Fruit fly (Drosophila melanogaster) whole organism, embryonic: ENCODE measurements around the gene spd-2.
A peak's percentile ranks its signal among the peaks of the same experiment; 100 is the strongest.

Source experiments
- Bteb2 ChIP-seq: fragments of 200-800 bp; sonication (Bioruptor generic); optimal IDR thresholded peaks from 2 replicates; lab custom pipeline; 2016; ENCODE audit warnings: missing biosample characterization, missing genetic modification characterization
- CG10209 ChIP-seq: fragments of 200-800 bp; sonication (Bioruptor generic); optimal IDR thresholded peaks from 3 replicates; lab custom pipeline; 2017; ENCODE audit warnings: missing biosample characterization, mild to moderate bottlenecking, missing genetic modification characterization, missing genetic modification reagents
- CG10979 ChIP-seq: fragments of 200-800 bp; sonication (Bioruptor generic); optimal IDR thresholded peaks from 2 replicates; lab custom pipeline; 2018; ENCODE audit warnings: missing biosample characterization, mild to moderate bottlenecking, missing genetic modification characterization, moderate library complexity
- CG12744 ChIP-seq: fragments of 200-800 bp; sonication (Bioruptor generic); optimal IDR thresholded peaks from 2 replicates; lab custom pipeline; 2016; ENCODE audit warnings: missing biosample characterization, missing genetic modification characterization
- CG14441 ChIP-seq: fragments of 200-800 bp; sonication (Bioruptor generic); IDR thresholded peaks from 2 replicates; pipeline ENCODE4 v1.3.6; 2022; ENCODE audit warnings: missing biosample characterization, missing genetic modification characterization
- CG15269 ChIP-seq: fragments of 200-800 bp; sonication (Bioruptor generic); optimal IDR thresholded peaks from 2 replicates; lab custom pipeline; 2018; ENCODE audit warnings: missing biosample characterization, mild to moderate bottlenecking, missing genetic modification characterization, moderate library complexity
- CG15479 ChIP-seq: fragments of 200-800 bp; sonication (Bioruptor generic); optimal IDR thresholded peaks from 3 replicates; lab custom pipeline; 2019; ENCODE audit warnings: missing biosample characterization, mild to moderate bottlenecking, missing genetic modification characterization, moderate library complexity
- CG17186 ChIP-seq: fragments of 200-800 bp; sonication (Bioruptor generic); optimal IDR thresholded peaks from 3 replicates; lab custom pipeline; 2017; ENCODE audit warnings: missing biosample characterization, missing genetic modification reagents, missing genetic modification characterization
- CG17328 ChIP-seq: fragments of 200-800 bp; sonication (Bioruptor generic); IDR thresholded peaks from 2 replicates; pipeline ENCODE4 v1.3.6; 2022; ENCODE audit warnings: missing biosample characterization, missing genetic modification characterization
- CG17361 ChIP-seq: fragments of 200-800 bp; sonication (Bioruptor generic); IDR thresholded peaks from 3 replicates; pipeline ENCODE4 v1.3.6; 2022; ENCODE audit warnings: missing biosample characterization, missing genetic modification characterization
- CG18619 ChIP-seq: fragments of 200-800 bp; sonication (Bioruptor generic); optimal IDR thresholded peaks from 3 replicates; lab custom pipeline; 2017; ENCODE audit warnings: missing biosample characterization, mild to moderate bottlenecking, missing genetic modification characterization
- CG2889 ChIP-seq: fragments of 200-800 bp; sonication (Bioruptor generic); IDR thresholded peaks from 3 replicates; pipeline ENCODE4 v1.3.6; 2022; ENCODE audit warnings: missing biosample characterization, missing genetic modification characterization
- CG3838 ChIP-seq: fragments of 200-800 bp; sonication (Bioruptor generic); optimal IDR thresholded peaks from 3 replicates; lab custom pipeline; 2016; ENCODE audit warnings: missing biosample characterization, missing genetic modification characterization
- CG4854 ChIP-seq: fragments of 200-800 bp; sonication (Bioruptor generic); optimal IDR thresholded peaks from 2 replicates; lab custom pipeline; 2016; ENCODE audit warnings: missing biosample characterization, missing genetic modification characterization, inconsistent platforms
- CG6175 ChIP-seq: fragments of 200-800 bp; sonication (Bioruptor generic); IDR thresholded peaks from 3 replicates; pipeline ENCODE4 v1.3.6; 2022; ENCODE audit warnings: missing biosample characterization, missing genetic modification characterization
- CG7372 ChIP-seq: fragments of 200-800 bp; sonication (Bioruptor generic); IDR thresholded peaks from 2 replicates; pipeline ENCODE4 v1.3.6; 2022; ENCODE audit warnings: missing biosample characterization, missing genetic modification characterization
- CG7556 ChIP-seq: fragments of 200-800 bp; sonication (Bioruptor generic); optimal IDR thresholded peaks from 2 replicates; lab custom pipeline; 2017; ENCODE audit warnings: missing biosample characterization, mild to moderate bottlenecking, missing genetic modification characterization
- CG7987 ChIP-seq: fragments of 200-800 bp; sonication (Bioruptor generic); optimal IDR thresholded peaks from 2 replicates; lab custom pipeline; 2018; ENCODE audit warnings: missing biosample characterization, mild to moderate bottlenecking, missing genetic modification characterization, moderate library complexity
- CG8944 ChIP-seq: fragments of 200-800 bp; sonication (Bioruptor generic); optimal IDR thresholded peaks from 3 replicates; lab custom pipeline; 2016; ENCODE audit warnings: missing biosample characterization, missing genetic modification characterization
- CG9437 ChIP-seq: fragments of 200-800 bp; sonication (Bioruptor generic); optimal IDR thresholded peaks from 2 replicates; lab custom pipeline; 2018; ENCODE audit warnings: missing biosample characterization, mild to moderate bottlenecking, missing genetic modification characterization
- CkIIα-i1 ChIP-seq: fragments of 200-800 bp; sonication (Bioruptor generic); IDR thresholded peaks from 2 replicates; pipeline ENCODE4 v1.3.6; 2022; ENCODE audit warnings: missing biosample characterization, missing genetic modification characterization
- D19A ChIP-seq: fragments of 200-800 bp; optimal IDR thresholded peaks from 3 replicates; lab custom pipeline; 2019; ENCODE audit warnings: missing biosample characterization, mild to moderate bottlenecking, missing genetic modification characterization, moderate library complexity
- Dfd ChIP-seq, 2 experiments: fragments of >200 bp; optimal IDR thresholded peaks; 2 replicates each; lab custom pipeline; 2017; ENCODE audit warnings: missing biosample characterization in 2 of 2, missing genetic modification characterization in 2 of 2
- Dll ChIP-seq: fragments of 200-800 bp; sonication (Bioruptor generic); IDR thresholded peaks from 4 replicates; pipeline ENCODE4 v1.3.6; 2022; ENCODE audit warnings: missing biosample characterization, missing genetic modification characterization; ENCODE audit not compliant: partially characterized antibody
- Dref ChIP-seq: fragments of 200-800 bp; sonication (Bioruptor generic); IDR thresholded peaks from 2 replicates; pipeline ENCODE4 v1.3.6; 2022; ENCODE audit warnings: missing biosample characterization, missing genetic modification characterization
- Drgx ChIP-seq: fragments of 200-800 bp; sonication (Bioruptor generic); IDR thresholded peaks from 2 replicates; pipeline ENCODE4 v1.3.6; 2022; ENCODE audit warnings: missing biosample characterization, missing genetic modification characterization
- GATAe ChIP-seq: fragments of 200-800 bp; sonication (Bioruptor generic); conservative IDR thresholded peaks from 2 replicates; pipeline ENCODE4 v1.3.6; 2022; ENCODE audit warnings: missing biosample characterization, missing genetic modification characterization
- Myb ChIP-seq: fragments of 200-800 bp; sonication (Bioruptor generic); optimal IDR thresholded peaks from 2 replicates; lab custom pipeline; 2016; ENCODE audit warnings: missing biosample characterization, missing genetic modification characterization
- Pdp1 ChIP-seq, 2 experiments: fragments of 200-800 bp; sonication (Bioruptor generic); optimal IDR thresholded peaks; 3 replicates each; lab custom pipeline; 2016; ENCODE audit warnings: missing biosample characterization in 2 of 2, missing genetic modification characterization in 2 of 2, mild to moderate bottlenecking in 1 of 2, moderate library complexity in 1 of 2
- Rx ChIP-seq: fragments of 200-800 bp; sonication (Bioruptor generic); IDR thresholded peaks from 2 replicates; pipeline ENCODE4 v1.3.6; 2022; ENCODE audit warnings: missing biosample characterization, missing genetic modification characterization
- Sin3A ChIP-seq: fragments of >200 bp; optimal IDR thresholded peaks from 2 replicates; lab custom pipeline; 2018
- Six4 ChIP-seq: fragments of 200-800 bp; sonication (Bioruptor generic); optimal IDR thresholded peaks from 2 replicates; lab custom pipeline; 2016; ENCODE audit warnings: missing biosample characterization, missing genetic modification characterization
- Trl ChIP-seq, 3 experiments: fragments of >200 bp in 2 of 3; fragments of 200-800 bp in 1 of 3; sonication (Bioruptor generic) in 1 of 3; optimal IDR thresholded peaks; 2 replicates in 1 of 3; 3 replicates in 2 of 3; lab custom pipeline; 2016 to 2017; ENCODE audit warnings: missing biosample characterization in 1 of 3, missing genetic modification characterization in 1 of 3
- Vsx1 ChIP-seq: fragments of 200-800 bp; sonication (Bioruptor generic); optimal IDR thresholded peaks from 2 replicates; lab custom pipeline; 2017; ENCODE audit warnings: missing biosample characterization, mild to moderate bottlenecking, missing genetic modification characterization, missing genetic modification reagents
- ase ChIP-seq: fragments of 200-800 bp; sonication (Bioruptor generic); IDR thresholded peaks from 3 replicates; pipeline ENCODE4 v1.3.6; 2022; ENCODE audit warnings: missing biosample characterization, missing genetic modification characterization
- cas ChIP-seq: fragments of 200-800 bp; sonication (Bioruptor generic); IDR thresholded peaks from 2 replicates; pipeline ENCODE4 v1.3.6; 2022; ENCODE audit warnings: missing biosample characterization, missing genetic modification characterization
- crp ChIP-seq, 2 experiments: fragments of 200-800 bp; sonication (Bioruptor generic); optimal IDR thresholded peaks; 2 replicates in 1 of 2; 3 replicates in 1 of 2; lab custom pipeline; 2017; ENCODE audit warnings: missing biosample characterization in 2 of 2, missing genetic modification characterization in 2 of 2, mild to moderate bottlenecking in 1 of 2, moderate library complexity in 1 of 2
- cwo ChIP-seq: fragments of 200-800 bp; sonication (Bioruptor generic); optimal IDR thresholded peaks from 3 replicates; lab custom pipeline; 2017; ENCODE audit warnings: missing biosample characterization, missing genetic modification characterization, mild to moderate bottlenecking, moderate library complexity, missing genetic modification reagents
- fd3F ChIP-seq: fragments of 200-800 bp; sonication (Bioruptor generic); optimal IDR thresholded peaks from 2 replicates; lab custom pipeline; 2018; ENCODE audit warnings: missing biosample characterization, mild to moderate bottlenecking, missing genetic modification characterization, moderate library complexity
- gt ChIP-seq: fragments of 200-800 bp; sonication (Bioruptor generic); IDR thresholded peaks from 2 replicates; pipeline ENCODE4 v1.3.6; 2022; ENCODE audit warnings: missing biosample characterization, missing genetic modification characterization
- lbe ChIP-seq: fragments of 200-800 bp; sonication (Bioruptor generic); optimal IDR thresholded peaks from 2 replicates; lab custom pipeline; 2016; ENCODE audit warnings: missing biosample characterization, mild to moderate bottlenecking, missing genetic modification characterization
- lola ChIP-seq, 3 experiments: fragments of >200 bp in 2 of 3; fragments of 200-800 bp in 1 of 3; sonication (Bioruptor generic) in 1 of 3; optimal IDR thresholded peaks; 2 replicates each; lab custom pipeline; 2017 to 2019; ENCODE audit warnings: missing biosample characterization in 3 of 3, missing genetic modification characterization in 3 of 3, mild to moderate bottlenecking in 1 of 3, moderate library complexity in 1 of 3
- pho ChIP-seq: fragments of 200-800 bp; sonication (Bioruptor generic); optimal IDR thresholded peaks from 2 replicates; lab custom pipeline; 2016; ENCODE audit warnings: missing biosample characterization, missing genetic modification characterization
- pros ChIP-seq: fragments of 200-800 bp; sonication (Bioruptor generic); optimal IDR thresholded peaks from 3 replicates; lab custom pipeline; 2019; ENCODE audit warnings: missing biosample characterization, mild to moderate bottlenecking, missing genetic modification characterization, moderate library complexity
- sisA ChIP-seq: fragments of 200-800 bp; sonication (Bioruptor generic); IDR thresholded peaks from 2 replicates; pipeline ENCODE4 v1.3.6; 2022; ENCODE audit warnings: missing biosample characterization, missing genetic modification characterization
- sr ChIP-seq: fragments of 200-800 bp; sonication (Bioruptor generic); IDR thresholded peaks from 3 replicates; pipeline ENCODE4 v1.3.6; 2022; ENCODE audit warnings: missing biosample characterization, missing genetic modification characterization
- usp ChIP-seq: fragments of >200 bp; optimal IDR thresholded peaks from 2 replicates; lab custom pipeline; 2017; ENCODE audit warnings: missing biosample characterization, missing genetic modification characterization
- wdn ChIP-seq: fragments of 200-800 bp; sonication (Bioruptor generic); IDR thresholded peaks from 2 replicates; pipeline ENCODE4 v1.3.6; 2022; ENCODE audit warnings: missing biosample characterization, missing genetic modification characterization
- wek ChIP-seq: fragments of 200-800 bp; sonication (Bioruptor generic); optimal IDR thresholded peaks from 3 replicates; lab custom pipeline; 2018; ENCODE audit warnings: missing biosample characterization, mild to moderate bottlenecking, missing genetic modification characterization, moderate library complexity

spd-2 gene

dm6 chr3L:16587994-16588622, 6.7 kb downstream of the spd-2 start (continued):
- no peak for TF ChIP-seq usp (GFP tag; lab: Kevin White, UChicago)
- no peak for TF ChIP-seq D19A (tag; lab: Kevin White, UChicago)
- TF ChIP-seq CG10209 (GFP tag; lab: Kevin White, UChicago): peak; percentile 13
- TF ChIP-seq CG9437 (GFP tag; lab: Kevin White, UChicago): peak; percentile 8
- TF ChIP-seq CG18619 (GFP tag; lab: Kevin White, UChicago): peak; percentile 32
- no peak for TF ChIP-seq CG15479 (GFP tag; lab: Kevin White, UChicago)
- peak; percentile 45 for TF ChIP-seq lbe (GFP tag; lab: Kevin White, UChicago)
- TF ChIP-seq CG7372 (GFP tag; lab: Robert Waterston, UW): 0 out of 2 replicates have a peak, but pooled peaks have one; percentile 31
- peak; percentile 21 for TF ChIP-seq fd3F (GFP tag; lab: Kevin White, UChicago)
- no peak for TF ChIP-seq CG7987 (GFP tag; lab: Kevin White, UChicago)
- TF ChIP-seq cas (GFP tag; lab: Robert Waterston, UW): 0 out of 2 replicates have a peak, but pooled peaks have one; percentile 35
- TF ChIP-seq Drgx (GFP tag; lab: Robert Waterston, UW): peak; percentile 48
- no peak for TF ChIP-seq CG15269 (tag; lab: Kevin White, UChicago)
- peak; percentile 9 for TF ChIP-seq CG12744 (GFP tag; lab: Kevin White, UChicago)
- TF ChIP-seq lola (GFP tag; optimal IDR thresholded peaks at IDR 0.05; lab: Kevin White, UChicago): peak in 1 of 3 experiments; percentile 21
- no peak for TF ChIP-seq GATAe (GFP tag; lab: Robert Waterston, UW)
- peak in 1 of 2 experiments; percentile 57 for TF ChIP-seq crp (GFP tag; optimal IDR thresholded peaks at IDR 0.05; lab: Kevin White, UChicago)
- peak; percentile 47 for TF ChIP-seq sisA (GFP tag; lab: Robert Waterston, UW)
- no peak for TF ChIP-seq CG3838 (GFP tag; lab: Kevin White, UChicago)
- peak; percentile 12 for TF ChIP-seq Six4 (GFP tag; lab: Kevin White, UChicago)
- TF ChIP-seq CG6175 (GFP tag; lab: Robert Waterston, UW): no peak
- no peak for TF ChIP-seq Rx (GFP tag; lab: Robert Waterston, UW)
- peak; percentile 98 for TF ChIP-seq Dll (GFP tag; lab: Robert Waterston, UW)
- TF ChIP-seq Dref (GFP tag; lab: Robert Waterston, UW): peak; percentile 52
- no peak; the same call in 1 of the 2 replicates for TF ChIP-seq wdn
- no peak for TF ChIP-seq Trl (optimal IDR thresholded peaks at IDR 0.05; lab: Kevin White, UChicago)
- TF ChIP-seq Trl (GFP tag; optimal IDR thresholded peaks at IDR 0.05; lab: Kevin White, UChicago): peak; percentile 42
- TF ChIP-seq CG10979 (tag; lab: Kevin White, UChicago): no peak
- TF ChIP-seq CG14441 (GFP tag; lab: Robert Waterston, UW): peak; percentile 36; the same call in 1 of the 2 replicates
- TF ChIP-seq Vsx1 (GFP tag; lab: Kevin White, UChicago): no peak
- TF ChIP-seq CkIIα-i1: no peak
- TF ChIP-seq CG17361 (GFP tag; lab: Robert Waterston, UW): peak; percentile 73; the same call in 2 of the 3 replicates
- peak; percentile 66 for TF ChIP-seq Myb
- peak; percentile 98 for TF ChIP-seq sr (GFP tag; lab: Robert Waterston, UW)
- TF ChIP-seq CG8944 (GFP tag; lab: Kevin White, UChicago): peak; percentile 24
- TF ChIP-seq Bteb2 (GFP tag; lab: Kevin White, UChicago): peak; percentile 38
- TF ChIP-seq Dfd (GFP tag; optimal IDR thresholded peaks at IDR 0.05; lab: Kevin White, UChicago): no peak
- no peak for TF ChIP-seq pros (GFP tag; lab: Kevin White, UChicago)
- 0 out of 3 replicates have a peak, but pooled peaks have one; percentile 51 for TF ChIP-seq ase (GFP tag; lab: Robert Waterston, UW)
- TF ChIP-seq Pdp1 (GFP tag; optimal IDR thresholded peaks at IDR 0.05; lab: Kevin White, UChicago): peak; percentile 57 to 58
- peak; percentile 62 for TF ChIP-seq CG17328
- peak; percentile 89 for TF ChIP-seq CG17186 (GFP tag; lab: Kevin White, UChicago)
- peak; percentile 10 for TF ChIP-seq CG4854
- TF ChIP-seq cwo (GFP tag; lab: Kevin White, UChicago): peak; percentile 24
- peak; percentile 100 for TF ChIP-seq Sin3A
- peak; percentile 67 for TF ChIP-seq pho (GFP tag; lab: Kevin White, UChicago)
- peak; percentile 36 for TF ChIP-seq CG7556 (GFP tag; lab: Kevin White, UChicago)
- TF ChIP-seq wek: no peak
- peak; percentile 69; the same call in 2 of the 3 replicates for TF ChIP-seq CG2889 (GFP tag; lab: Robert Waterston, UW)
- TF ChIP-seq gt (GFP tag; lab: Robert Waterston, UW): no peak
